Worm (Caenorhabditis elegans) whole organism, young adult: Measurements from ENCODE around the gene C27F2.9.

ENCODE experiments used
- B0261.1 ChIP-seq: sonication (generic microtip); optimal IDR thresholded peaks from 2 replicates; lab custom pipeline; 2016; ENCODE audit warnings: mild to moderate bottlenecking, missing genetic modification characterization, moderate library complexity, missing compliant biosample characterization
- B0336.3 ChIP-seq: fragments of 200-800 bp; sonication (Bioruptor generic); IDR thresholded peaks from 2 replicates; pipeline ENCODE4 v1.3.6; 2022; ENCODE audit warnings: missing genetic modification characterization, missing compliant biosample characterization
- C06A6.2 ChIP-seq: fragments of 200-800 bp; sonication (Bioruptor generic); conservative IDR thresholded peaks from 2 replicates; pipeline ENCODE4 v1.3.6; 2022; ENCODE audit warnings: missing genetic modification characterization, missing compliant biosample characterization
- D2030.7 ChIP-seq: fragments of 200-800 bp; sonication (Bioruptor generic); IDR thresholded peaks from 2 replicates; pipeline ENCODE4 v1.3.6; 2022; ENCODE audit warnings: missing genetic modification reagents, missing genetic modification characterization, missing compliant biosample characterization
- F23B12.7 ChIP-seq: sonication (generic microtip); optimal IDR thresholded peaks from 2 replicates; lab custom pipeline; 2017; ENCODE audit warnings: missing genetic modification characterization, mild to moderate bottlenecking, missing compliant biosample characterization, antibody characterized with exemption, moderate library complexity; ENCODE audit not compliant: insufficient read depth
- F33H1.4 ChIP-seq: fragments of 200-800 bp; sonication (Bioruptor generic); IDR thresholded peaks from 2 replicates; pipeline ENCODE4 v1.3.6; 2022; ENCODE audit warnings: missing genetic modification reagents, missing genetic modification characterization, missing compliant biosample characterization
- F39B2.1 ChIP-seq: fragments of 200-800 bp; sonication (Bioruptor generic); IDR thresholded peaks from 2 replicates; pipeline ENCODE4 v1.3.6; 2022; ENCODE audit warnings: missing genetic modification reagents, missing genetic modification characterization, missing compliant biosample characterization
- K12H6.12 ChIP-seq: fragments of 200-800 bp; sonication (Bioruptor generic); optimal IDR thresholded peaks from 2 replicates; lab custom pipeline; 2018; ENCODE audit warnings: mild to moderate bottlenecking, missing genetic modification characterization, missing compliant biosample characterization
- T07F8.4 ChIP-seq: sonication (generic microtip); optimal IDR thresholded peaks from 2 replicates; lab custom pipeline; 2016; ENCODE audit warnings: mild to moderate bottlenecking, missing genetic modification characterization, moderate library complexity, missing compliant biosample characterization
- T26A5.8 ChIP-seq: sonication (generic microtip); optimal IDR thresholded peaks from 2 replicates; lab custom pipeline; 2016; ENCODE audit warnings: missing genetic modification characterization, missing compliant biosample characterization
- Y56A3A.18 ChIP-seq: fragments of 200-800 bp; sonication (Bioruptor generic); IDR thresholded peaks from 2 replicates; pipeline ENCODE4 v1.3.6; 2022; ENCODE audit warnings: missing genetic modification reagents, missing genetic modification characterization, missing compliant biosample characterization
- Y79H2A.3 ChIP-seq: fragments of 200-800 bp; sonication (Bioruptor generic); conservative IDR thresholded peaks from 2 replicates; pipeline ENCODE4 v1.3.6; 2022; ENCODE audit warnings: missing genetic modification reagents, missing genetic modification characterization, missing compliant biosample characterization
- Y95B8A.8 ChIP-seq: fragments of 200-800 bp; sonication (Bioruptor generic); IDR thresholded peaks from 2 replicates; pipeline ENCODE4 v1.3.6; 2022; ENCODE audit warnings: missing genetic modification reagents, missing genetic modification characterization, missing compliant biosample characterization
- akir-1 ChIP-seq: fragments of 200-800 bp; sonication (Bioruptor generic); optimal IDR thresholded peaks from 2 replicates; lab custom pipeline; 2018; ENCODE audit warnings: mild to moderate bottlenecking, missing genetic modification characterization, moderate library complexity, missing compliant biosample characterization
- aptf-2 ChIP-seq: fragments of 200-800 bp; sonication (Bioruptor generic); conservative IDR thresholded peaks from 2 replicates; pipeline ENCODE4 v1.3.6; 2022; ENCODE audit warnings: missing genetic modification reagents, missing genetic modification characterization, missing compliant biosample characterization
- aptf-3 ChIP-seq: fragments of 200-800 bp; sonication (Bioruptor generic); IDR thresholded peaks from 2 replicates; pipeline ENCODE4 v1.3.6; 2022; ENCODE audit warnings: missing genetic modification characterization, missing compliant biosample characterization
- athp-1 ChIP-seq: sonication (generic microtip); optimal IDR thresholded peaks from 2 replicates; lab custom pipeline; 2017; ENCODE audit warnings: mild to moderate bottlenecking, missing genetic modification characterization, missing compliant biosample characterization
- attf-3 ChIP-seq: fragments of 200-800 bp; sonication (Bioruptor generic); conservative IDR thresholded peaks from 2 replicates; pipeline ENCODE4 v1.3.6; 2022; ENCODE audit warnings: missing genetic modification reagents, missing genetic modification characterization, missing compliant biosample characterization
- attf-5 ChIP-seq: fragments of 200-800 bp; sonication (Bioruptor generic); optimal IDR thresholded peaks from 2 replicates; lab custom pipeline; 2018; ENCODE audit warnings: mild to moderate bottlenecking, missing genetic modification characterization, missing compliant biosample characterization
- attf-6 ChIP-seq: fragments of 200-800 bp; sonication (Bioruptor generic); IDR thresholded peaks from 2 replicates; pipeline ENCODE4 v1.3.6; 2022; ENCODE audit warnings: missing genetic modification reagents, missing genetic modification characterization, missing compliant biosample characterization
- bed-2 ChIP-seq: fragments of 200-800 bp; sonication (Bioruptor generic); IDR thresholded peaks from 2 replicates; pipeline ENCODE4 v1.3.6; 2022; ENCODE audit warnings: missing genetic modification reagents, missing genetic modification characterization, missing compliant biosample characterization
- ceh-40 ChIP-seq: fragments of 200-800 bp; sonication (Bioruptor generic); IDR thresholded peaks from 2 replicates; pipeline ENCODE4 v1.3.6; 2022; ENCODE audit warnings: missing genetic modification characterization, missing compliant biosample characterization
- ceh-58 ChIP-seq: fragments of 200-800 bp; sonication (Bioruptor generic); IDR thresholded peaks from 2 replicates; pipeline ENCODE4 v1.3.6; 2022; ENCODE audit warnings: missing genetic modification characterization, missing compliant biosample characterization
- efl-1 ChIP-seq: fragments of 150-350 bp; optimal IDR thresholded peaks from 2 replicates; lab custom pipeline; 2014; ENCODE audit warnings: missing biosample characterization, missing genetic modification reagents, missing genetic modification characterization
- egl-44 ChIP-seq: fragments of 200-800 bp; sonication (Bioruptor generic); IDR thresholded peaks from 2 replicates; pipeline ENCODE4 v1.3.6; 2022; ENCODE audit warnings: missing genetic modification reagents, missing genetic modification characterization, missing compliant biosample characterization
- fkh-3 ChIP-seq: sonication (generic microtip); optimal IDR thresholded peaks from 2 replicates; lab custom pipeline; 2016; ENCODE audit warnings: mild to moderate bottlenecking, missing genetic modification characterization, missing compliant biosample characterization
- gei-17 ChIP-seq: fragments of 200-800 bp; sonication (Bioruptor generic); optimal IDR thresholded peaks from 2 replicates; lab custom pipeline; 2018; ENCODE audit warnings: mild to moderate bottlenecking, missing genetic modification characterization, missing compliant biosample characterization
- hlh-12 ChIP-seq: sonication (generic microtip); optimal IDR thresholded peaks from 2 replicates; lab custom pipeline; 2016; ENCODE audit warnings: missing genetic modification characterization, missing compliant biosample characterization
- hlh-26 ChIP-seq: fragments of 200-800 bp; sonication (Bioruptor generic); conservative IDR thresholded peaks from 2 replicates; pipeline ENCODE4 v1.3.6; 2022; ENCODE audit warnings: missing genetic modification reagents, missing genetic modification characterization, missing compliant biosample characterization
- hmg-20 ChIP-seq: fragments of 200-800 bp; sonication (Bioruptor generic); IDR thresholded peaks from 2 replicates; pipeline ENCODE4 v1.3.6; 2022; ENCODE audit warnings: missing genetic modification reagents, missing genetic modification characterization, missing compliant biosample characterization
- let-526 ChIP-seq: fragments of 200-800 bp; sonication (Bioruptor generic); IDR thresholded peaks from 2 replicates; pipeline ENCODE4 v1.3.6; 2022; ENCODE audit warnings: missing genetic modification reagents, missing genetic modification characterization, missing compliant biosample characterization
- lsl-1 ChIP-seq: fragments of 200-800 bp; sonication (Bioruptor generic); optimal IDR thresholded peaks from 2 replicates; lab custom pipeline; 2018; ENCODE audit warnings: mild to moderate bottlenecking, missing genetic modification characterization, moderate library complexity, missing compliant biosample characterization
- lsy-27 ChIP-seq: sonication (generic microtip); optimal IDR thresholded peaks from 2 replicates; lab custom pipeline; 2017; ENCODE audit warnings: missing genetic modification characterization, mild to moderate bottlenecking, missing compliant biosample characterization, antibody characterized with exemption, missing genotype, borderline replicate concordance; ENCODE audit not compliant: insufficient read depth
- madf-10 ChIP-seq: sonication (generic microtip); optimal IDR thresholded peaks from 2 replicates; lab custom pipeline; 2016; ENCODE audit warnings: mild to moderate bottlenecking, missing genetic modification characterization, missing compliant biosample characterization
- madf-6 ChIP-seq: fragments of 200-800 bp; sonication (Bioruptor generic); IDR thresholded peaks from 2 replicates; pipeline ENCODE4 v1.3.6; 2022; ENCODE audit warnings: missing genetic modification reagents, missing genetic modification characterization, missing compliant biosample characterization
- mcd-1 ChIP-seq: fragments of 200-800 bp; sonication (Bioruptor generic); IDR thresholded peaks from 2 replicates; pipeline ENCODE4 v1.3.6; 2022; ENCODE audit warnings: missing genetic modification reagents, missing genetic modification characterization, missing compliant biosample characterization
- mel-28 ChIP-seq: sonication (generic microtip); optimal IDR thresholded peaks from 2 replicates; lab custom pipeline; 2016; ENCODE audit warnings: borderline replicate concordance, mild to moderate bottlenecking, missing genetic modification characterization, missing compliant biosample characterization
- nfya-2 ChIP-seq: fragments of 200-800 bp; sonication (Bioruptor generic); IDR thresholded peaks from 2 replicates; pipeline ENCODE4 v1.3.6; 2022; ENCODE audit warnings: missing genetic modification reagents, missing genetic modification characterization, missing compliant biosample characterization
- pha-4 ChIP-seq: fragments of 150-350 bp; sonication (generic microtip); optimal IDR thresholded peaks from 2 replicates; lab custom pipeline; 2014; ENCODE audit warnings: missing biosample characterization, missing genetic modification reagents, missing genetic modification characterization
- sea-2 ChIP-seq: fragments of 200-800 bp; sonication (Bioruptor generic); IDR thresholded peaks from 2 replicates; pipeline ENCODE4 v1.3.6; 2022; ENCODE audit warnings: missing genetic modification characterization, missing compliant biosample characterization
- snpc-1.1 ChIP-seq: sonication (generic microtip); optimal IDR thresholded peaks from 2 replicates; lab custom pipeline; 2017; ENCODE audit warnings: missing genetic modification characterization, mild to moderate bottlenecking, missing compliant biosample characterization, antibody characterized with exemption, moderate library complexity, missing genotype, missing genetic modification reagents; ENCODE audit not compliant: insufficient read depth
- snpc-3.4 ChIP-seq: sonication (generic microtip); optimal IDR thresholded peaks from 2 replicates; lab custom pipeline; 2017; ENCODE audit warnings: missing genetic modification characterization, mild to moderate bottlenecking, missing compliant biosample characterization, antibody characterized with exemption, moderate library complexity, missing genotype, missing genetic modification reagents
- snpc-4 ChIP-seq, 5 experiments: fragments of 150-350 bp in 1 of 5; sonication (generic microtip) in 4 of 5; optimal IDR thresholded peaks; 2 replicates each; lab custom pipeline; 2014 to 2018; ENCODE audit warnings: missing genetic modification characterization in 5 of 5, missing biosample characterization in 3 of 5, antibody characterized with exemption in 2 of 5, mild to moderate bottlenecking in 2 of 5, missing compliant biosample characterization in 2 of 5, missing genotype in 2 of 5, moderate library complexity in 2 of 5, missing genetic modification reagents in 1 of 5
- somi-1 ChIP-seq: fragments of 200-800 bp; sonication (Bioruptor generic); optimal IDR thresholded peaks from 2 replicates; lab custom pipeline; 2018; ENCODE audit warnings: mild to moderate bottlenecking, missing genetic modification characterization, missing compliant biosample characterization
- sptf-2 ChIP-seq: fragments of 200-800 bp; sonication (Bioruptor generic); optimal IDR thresholded peaks from 2 replicates; lab custom pipeline; 2018; ENCODE audit warnings: mild to moderate bottlenecking, missing genetic modification characterization, missing compliant biosample characterization
- tlf-1 ChIP-seq: fragments of 200-800 bp; sonication (Bioruptor generic); optimal IDR thresholded peaks from 2 replicates; lab custom pipeline; 2018; ENCODE audit warnings: mild to moderate bottlenecking, missing genetic modification characterization, missing compliant biosample characterization
- unc-130 ChIP-seq: sonication (generic microtip); optimal IDR thresholded peaks from 2 replicates; lab custom pipeline; 2016; ENCODE audit warnings: missing genetic modification reagents, missing genetic modification characterization, missing compliant biosample characterization
- unc-62 ChIP-seq: fragments of 150-350 bp; optimal IDR thresholded peaks from 2 replicates; lab custom pipeline; 2014; ENCODE audit warnings: missing biosample characterization, missing genetic modification reagents, missing genetic modification characterization
- zim-3 ChIP-seq: sonication (generic microtip); optimal IDR thresholded peaks from 2 replicates; lab custom pipeline; 2017; ENCODE audit warnings: mild to moderate bottlenecking, missing genetic modification characterization, moderate library complexity, missing compliant biosample characterization

Gene C27F2.9

ce11 chrIII:4962886-4963285 lies at the start of gene C27F2.9 (continued):
- TF ChIP-seq T07F8.4 (tag; lab: Kevin White, UChicago) (no peak), aptf-3 (GFP tag; lab: Robert Waterston, UW) (no peak), hlh-26 (GFP tag; lab: Robert Waterston, UW) (no peak), let-526 (GFP tag; lab: Robert Waterston, UW) (no peak), hlh-12 (tag; lab: Kevin White, UChicago) (no peak), madf-10 (tag; lab: Kevin White, UChicago) (peak; percentile 35), bed-2 (GFP tag; lab: Robert Waterston, UW) (no peak), efl-1 (peak; percentile 93), Y95B8A.8 (GFP tag; lab: Robert Waterston, UW) (no peak), T26A5.8 (no peak), snpc-3.4 (tag; lab: Kevin White, UChicago) (peak; percentile 69), C06A6.2 (GFP tag; lab: Robert Waterston, UW) (0 out of 2 replicates have a peak, but pooled peaks have one; percentile 34), fkh-3 (tag; lab: Kevin White, UChicago) (no peak), unc-130 (peak; percentile 48), F23B12.7 (peak; percentile 24), snpc-4 (GFP tag; optimal IDR thresholded peaks at IDR 0.05; lab: Kevin White, UChicago) (peak; percentile 50), snpc-4 (tag; optimal IDR thresholded peaks at IDR 0.05; lab: Kevin White, UChicago) (peak in 2 of 4 experiments; percentile 55 to 85), akir-1 (GFP tag; lab: Kevin White, UChicago) (no peak), attf-6 (no peak), hmg-20 (GFP tag; lab: Robert Waterston, UW) (peak; percentile 85), sea-2 (GFP tag; lab: Robert Waterston, UW) (no peak), ceh-40 (no peak), unc-62 (GFP tag; lab: Kevin White, UChicago) (no peak), attf-5 (GFP tag; lab: Kevin White, UChicago) (peak; percentile 91), somi-1 (peak; percentile 35), mcd-1 (peak; percentile 90), athp-1 (tag; lab: Kevin White, UChicago) (no peak), zim-3 (tag; lab: Kevin White, UChicago) (no peak), F33H1.4 (GFP tag; lab: Robert Waterston, UW) (peak; percentile 79), madf-6 (GFP tag; lab: Robert Waterston, UW) (no peak), B0261.1 (tag; lab: Kevin White, UChicago) (no peak), gei-17 (no peak), Y79H2A.3 (no peak), mel-28 (tag; lab: Kevin White, UChicago) (no peak), lsl-1 (peak; percentile 77), nfya-2 (no peak), sptf-2 (GFP tag; lab: Kevin White, UChicago) (no peak), egl-44 (GFP tag; lab: Robert Waterston, UW) (no peak), B0336.3 (GFP tag; lab: Robert Waterston, UW) (no peak), K12H6.12 (tag; lab: Kevin White, UChicago) (peak; percentile 54), F39B2.1 (no peak), lsy-27 (tag; lab: Kevin White, UChicago) (no peak), attf-3 (peak; percentile 77), snpc-1.1 (no peak), pha-4 (tag; lab: Kevin White, UChicago) (peak; percentile 20), aptf-2 (GFP tag; lab: Robert Waterston, UW) (no peak), Y56A3A.18 (GFP tag; lab: Robert Waterston, UW) (no peak), D2030.7 (GFP tag; lab: Robert Waterston, UW) (peak; percentile 62), ceh-58 (GFP tag; lab: Robert Waterston, UW) (no peak), tlf-1 (GFP tag; lab: Kevin White, UChicago) (peak; percentile 83)
